Fruit fly (Drosophila melanogaster): ENCODE results near the gene Rpt2.

DNA sequence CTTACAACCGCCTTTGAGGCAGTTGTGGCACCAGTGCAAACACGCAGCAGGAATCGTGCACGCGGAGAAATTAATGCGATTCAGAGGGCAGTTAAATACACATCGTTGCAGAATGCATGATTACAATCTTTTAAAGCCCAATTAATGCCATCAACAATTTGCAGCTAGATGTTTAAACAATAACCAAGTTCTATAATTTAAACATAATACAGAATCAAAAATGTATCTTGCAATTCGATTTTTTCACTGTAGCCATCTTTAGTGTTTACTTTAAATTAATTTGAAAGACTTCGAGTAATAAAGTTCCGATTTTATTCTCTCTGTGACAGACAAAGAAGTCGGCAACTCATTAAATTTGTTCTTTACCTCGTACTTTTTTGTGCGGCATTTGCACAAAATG lies 15.4 kb downstream of the Rpt2 start:
- TF ChIP-seq h (GFP tag; optimal IDR thresholded peaks at IDR 0.05), result peak; percentile 85
- peak; percentile 72 for TF ChIP-seq OdsH (GFP tag; optimal IDR thresholded peaks at IDR 0.05)
